Worm (Caenorhabditis elegans): ENCODE measurements around the gene K03B8.6.

DNA sequence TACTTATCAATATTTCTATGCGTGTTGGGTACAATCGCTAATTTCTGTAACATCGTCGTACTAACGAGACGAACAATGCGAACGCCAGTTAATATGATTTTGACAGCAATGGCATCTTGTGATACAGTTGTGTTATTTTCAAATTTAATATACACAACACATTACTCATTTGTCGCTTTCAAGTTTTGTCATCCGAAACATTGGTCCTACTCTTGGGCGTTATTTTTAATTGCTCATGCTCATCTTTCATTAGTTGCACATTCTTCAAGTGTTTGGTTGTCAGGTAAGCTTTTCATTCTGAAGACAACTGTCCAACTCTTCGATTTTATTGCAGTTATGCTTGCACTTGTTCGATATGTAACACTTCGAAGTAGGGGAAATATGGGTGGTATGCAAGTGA lies 31.8 kb downstream of the K03B8.6 start:
- TF ChIP-seq him-1 (tag; optimal IDR thresholded peaks at IDR 0.05) (no peak), W03F9.2 (tag; optimal IDR thresholded peaks at IDR 0.05) (no peak), dao-5 (tag; optimal IDR thresholded peaks at IDR 0.05) (no peak)

Measured in whole organism, L4/young adult.